Worm (Caenorhabditis elegans) whole organism, L2 larva: ENCODE measurements around the gene K11H12.5.

Experiments
- R02D3.7 ChIP-seq: fragments of 150-350 bp; optimal IDR thresholded peaks from 2 replicates; lab custom pipeline; 2014; ENCODE audit warnings: missing biosample characterization, missing genetic modification characterization
- Y55F3AM.14 ChIP-seq: fragments of 200-800 bp; sonication (Bioruptor generic); optimal IDR thresholded peaks from 2 replicates; lab custom pipeline; 2018; ENCODE audit warnings: mild to moderate bottlenecking, missing genetic modification characterization, missing compliant biosample characterization
- ZK546.5 ChIP-seq: sonication (generic microtip); optimal IDR thresholded peaks from 2 replicates; lab custom pipeline; 2017; ENCODE audit warnings: missing biosample characterization, missing genetic modification characterization
- alr-1 ChIP-seq: fragments of 150-350 bp; optimal IDR thresholded peaks from 2 replicates; lab custom pipeline; 2014; ENCODE audit warnings: missing biosample characterization, missing genetic modification characterization
- aly-2 ChIP-seq: fragments of 150-350 bp; optimal IDR thresholded peaks from 2 replicates; lab custom pipeline; 2014; ENCODE audit warnings: missing biosample characterization, missing genetic modification characterization
- ama-1 ChIP-seq: fragments of 150-350 bp; optimal IDR thresholded peaks from 2 replicates; lab custom pipeline; 2018; ENCODE audit warnings: inconsistent platforms
- crh-2 ChIP-seq: sonication (generic microtip); optimal IDR thresholded peaks from 2 replicates; lab custom pipeline; 2017; ENCODE audit warnings: missing biosample characterization, missing genetic modification characterization
- dmd-4 ChIP-seq: sonication (generic microtip); optimal IDR thresholded peaks from 2 replicates; lab custom pipeline; 2017; ENCODE audit warnings: missing biosample characterization, missing genetic modification characterization
- egl-27 ChIP-seq: sonication (generic microtip); optimal IDR thresholded peaks from 3 replicates; lab custom pipeline; 2017; ENCODE audit warnings: missing biosample characterization, missing genetic modification reagents, missing genetic modification characterization
- elt-3 ChIP-seq: sonication (generic microtip); optimal IDR thresholded peaks from 2 replicates; lab custom pipeline; 2017; ENCODE audit warnings: missing biosample characterization, missing genetic modification characterization
- fos-1 ChIP-seq: fragments of 150-350 bp; optimal IDR thresholded peaks from 2 replicates; lab custom pipeline; 2014; ENCODE audit warnings: missing biosample characterization, missing genetic modification characterization
- lin-11 ChIP-seq: fragments of 150-350 bp; sonication (generic microtip); optimal IDR thresholded peaks from 2 replicates; lab custom pipeline; 2014; ENCODE audit warnings: missing biosample characterization, missing genetic modification characterization, inconsistent platforms, mixed read lengths
- lin-39 ChIP-seq: fragments of 150-350 bp; optimal IDR thresholded peaks from 2 replicates; lab custom pipeline; 2014; ENCODE audit warnings: missing biosample characterization, missing genetic modification reagents, missing genetic modification characterization
- lsy-2 ChIP-seq, 2 experiments: fragments of 150-350 bp in 1 of 2; sonication (generic microtip) in 1 of 2; optimal IDR thresholded peaks; 2 replicates each; lab custom pipeline; 2014 to 2017; ENCODE audit warnings: missing biosample characterization in 2 of 2, missing genetic modification characterization in 2 of 2
- mab-5 ChIP-seq: fragments of 150-350 bp; optimal IDR thresholded peaks from 2 replicates; lab custom pipeline; 2014; ENCODE audit warnings: missing biosample characterization, missing genetic modification characterization
- mbf-1 ChIP-seq: sonication (generic microtip); optimal IDR thresholded peaks from 2 replicates; lab custom pipeline; 2017; ENCODE audit warnings: missing biosample characterization, missing genetic modification characterization
- mdl-1 ChIP-seq, 2 experiments: fragments of 150-350 bp in 1 of 2; sonication (generic microtip) in 1 of 2; optimal IDR thresholded peaks; 2 replicates each; lab custom pipeline; 2017; ENCODE audit warnings: missing biosample characterization in 2 of 2, missing genetic modification characterization in 2 of 2
- nhr-10 ChIP-seq: sonication (generic microtip); optimal IDR thresholded peaks from 2 replicates; lab custom pipeline; 2017; ENCODE audit warnings: missing biosample characterization, missing genetic modification characterization
- nhr-11 ChIP-seq: fragments of 150-350 bp; optimal IDR thresholded peaks from 2 replicates; lab custom pipeline; 2014; ENCODE audit warnings: missing biosample characterization, missing genetic modification characterization
- nhr-21 ChIP-seq: fragments of 150-350 bp; optimal IDR thresholded peaks from 2 replicates; lab custom pipeline; 2014; ENCODE audit warnings: missing biosample characterization, missing genetic modification characterization
- nhr-23 ChIP-seq: fragments of 150-350 bp; optimal IDR thresholded peaks from 2 replicates; lab custom pipeline; 2014; ENCODE audit warnings: missing biosample characterization, missing genetic modification reagents, missing genetic modification characterization
- nhr-25 ChIP-seq: fragments of 150-350 bp; sonication (generic microtip); optimal IDR thresholded peaks from 3 replicates; lab custom pipeline; 2014; ENCODE audit warnings: missing biosample characterization, missing genetic modification characterization
- nhr-6 ChIP-seq: fragments of 150-350 bp; optimal IDR thresholded peaks from 2 replicates; lab custom pipeline; 2014; ENCODE audit warnings: missing biosample characterization, missing genetic modification characterization
- sem-4 ChIP-seq: fragments of 150-350 bp; optimal IDR thresholded peaks from 2 replicates; lab custom pipeline; 2014; ENCODE audit warnings: missing biosample characterization, missing genetic modification reagents, missing genetic modification characterization
- skn-1 ChIP-seq: sonication (generic microtip); optimal IDR thresholded peaks from 2 replicates; lab custom pipeline; 2017; ENCODE audit warnings: missing biosample characterization, missing genetic modification characterization
- snpc-4 ChIP-seq: fragments of 150-350 bp; optimal IDR thresholded peaks from 2 replicates; lab custom pipeline; 2014; ENCODE audit warnings: missing biosample characterization, missing genetic modification characterization
- unc-39 ChIP-seq: fragments of 150-350 bp; optimal IDR thresholded peaks from 2 replicates; lab custom pipeline; 2014; ENCODE audit warnings: missing biosample characterization, missing genetic modification characterization
- unc-55 ChIP-seq: fragments of 150-350 bp; sonication (generic microtip); optimal IDR thresholded peaks from 3 replicates; lab custom pipeline; 2014; ENCODE audit warnings: missing biosample characterization, missing genetic modification reagents, missing genetic modification characterization
- unc-62 ChIP-seq: fragments of 150-350 bp; optimal IDR thresholded peaks from 2 replicates; lab custom pipeline; 2014; ENCODE audit warnings: missing biosample characterization, missing genetic modification reagents, missing genetic modification characterization
- zag-1 ChIP-seq: fragments of 150-350 bp; optimal IDR thresholded peaks from 2 replicates; lab custom pipeline; 2014; ENCODE audit warnings: missing biosample characterization, missing genetic modification characterization
- ztf-1 ChIP-seq: fragments of 200-800 bp; sonication (Bioruptor generic); conservative IDR thresholded peaks from 2 replicates; pipeline ENCODE4 v1.3.6; 2022; ENCODE audit warnings: missing genetic modification characterization, missing compliant biosample characterization
- ztf-11 ChIP-seq: sonication (generic microtip); optimal IDR thresholded peaks from 2 replicates; lab custom pipeline; 2017; ENCODE audit warnings: missing biosample characterization, missing genetic modification characterization

Gene K11H12.5

DNA sequence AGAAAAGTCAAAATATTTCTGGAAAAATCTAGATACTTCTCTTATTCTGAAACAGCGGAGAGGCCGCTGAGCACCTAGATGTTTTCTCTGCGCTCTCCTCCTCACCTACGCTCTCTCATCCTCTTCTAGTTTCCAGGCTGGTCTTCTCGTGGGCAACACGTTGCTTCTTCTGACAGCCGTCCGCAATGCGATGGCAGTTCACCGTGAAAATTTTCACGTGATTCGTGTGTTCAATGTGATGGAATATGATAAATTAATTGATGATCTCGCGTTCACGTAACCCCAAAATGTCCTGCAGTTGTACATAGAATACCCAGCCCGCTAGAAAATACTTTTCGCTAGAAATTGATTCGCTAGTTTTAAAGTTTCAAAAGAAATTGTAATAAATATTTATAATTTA lies 42.8 kb upstream of the K11H12.5 start:
- TF ChIP-seq nhr-11 (tag; lab: Kevin White, UChicago) (no peak), egl-27 (tag; lab: Kevin White, UChicago) (no peak), Y55F3AM.14 (GFP tag; lab: Kevin White, UChicago) (no peak), nhr-21 (tag; lab: Kevin White, UChicago) (no peak), lin-39 (no peak), nhr-10 (tag; lab: Kevin White, UChicago) (no peak), unc-62 (no peak), nhr-6 (tag; lab: Kevin White, UChicago) (no peak), lin-11 (tag; lab: Kevin White, UChicago) (no peak)
- TF ChIP-seq, all 48 proteins: peak for 0

DNA sequence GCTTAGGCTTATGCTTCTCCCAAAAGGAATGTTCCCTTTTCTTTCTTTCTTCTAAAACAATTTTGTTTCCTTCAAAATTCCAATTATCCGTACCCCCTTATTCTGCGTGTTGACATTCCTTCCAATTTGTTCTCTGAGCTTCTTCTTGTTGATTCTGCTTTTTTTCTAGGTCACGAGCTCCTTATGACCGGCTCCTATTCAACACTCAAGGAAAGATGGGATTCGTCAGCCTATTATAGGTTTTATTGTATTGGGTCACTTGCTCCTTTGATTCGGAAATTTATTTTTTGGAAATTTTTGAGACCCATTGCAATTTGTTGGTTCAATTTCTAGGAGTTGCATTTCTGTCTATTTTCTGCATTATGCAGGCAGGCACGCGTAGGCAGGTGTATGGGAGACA lies 37.2 kb upstream of the K11H12.5 start:
- TF ChIP-seq skn-1 (tag; lab: Kevin White, UChicago) (no peak), mbf-1 (tag; lab: Kevin White, UChicago) (no peak), unc-39 (tag; lab: Kevin White, UChicago) (no peak), lin-39 (no peak), nhr-23 (tag; lab: Kevin White, UChicago) (no peak), nhr-11 (tag; lab: Kevin White, UChicago) (no peak)

DNA sequence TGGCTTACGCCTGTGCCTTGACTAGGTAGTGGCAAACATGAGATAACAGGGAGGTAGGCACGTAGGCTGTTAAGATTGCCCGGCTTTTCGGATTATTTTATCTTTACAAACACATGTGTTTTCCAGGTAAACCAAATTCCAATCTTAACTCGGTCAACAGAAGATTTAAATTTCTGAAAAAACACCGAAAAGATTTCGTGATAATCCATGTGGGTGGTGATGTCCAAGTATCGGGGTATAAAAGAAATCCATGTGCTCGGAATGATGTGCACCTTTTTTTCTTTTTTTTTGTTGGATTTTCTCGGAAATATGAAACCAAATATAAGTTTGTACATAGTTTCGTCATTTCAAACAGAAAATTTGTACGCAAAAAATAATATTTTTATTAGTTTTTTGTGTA lies 32.9 kb upstream of the K11H12.5 start:
- TF ChIP-seq crh-2 (tag; lab: Kevin White, UChicago): no peak
- TF ChIP-seq, all 48 proteins: peak for 0

DNA sequence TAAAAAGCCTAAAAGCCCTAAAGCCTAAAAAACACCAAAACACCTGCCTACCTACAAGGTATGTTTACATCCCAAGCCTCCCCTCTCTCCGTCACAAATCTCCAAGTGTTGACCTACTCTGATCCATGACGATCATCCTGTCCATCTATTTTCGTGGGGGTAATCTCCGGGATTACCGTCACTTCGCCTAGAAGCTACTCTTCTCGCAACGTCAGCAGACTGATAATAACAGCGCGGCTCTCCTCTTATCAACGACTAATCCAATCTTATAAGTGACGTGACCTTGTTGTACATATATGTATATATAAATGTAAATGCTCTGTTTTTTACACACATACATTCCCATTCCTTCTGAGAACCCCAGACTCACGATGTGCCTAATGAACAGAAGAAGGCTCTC lies 28.0 kb upstream of the K11H12.5 start:
- TF ChIP-seq sem-4 (tag; lab: Kevin White, UChicago): no peak
- no peak for TF ChIP-seq nhr-10 (tag; lab: Kevin White, UChicago)
- TF ChIP-seq ama-1: no peak
- TF ChIP-seq lin-39: no peak
- TF ChIP-seq nhr-25 (tag; lab: Kevin White, UChicago): no peak
- TF ChIP-seq fos-1 (tag; lab: Kevin White, UChicago): no peak
- TF ChIP-seq zag-1 (tag; lab: Kevin White, UChicago): no peak
- TF ChIP-seq unc-55 (GFP tag; lab: Kevin White, UChicago): no peak
- no peak for TF ChIP-seq aly-2 (tag; lab: Kevin White, UChicago)
- no peak for TF ChIP-seq ZK546.5 (tag; lab: Kevin White, UChicago)
- TF ChIP-seq ztf-1: no peak
- TF ChIP-seq, all 48 proteins: peak for 0

- no peak for TF ChIP-seq R02D3.7 (tag; lab: Kevin White, UChicago)
- TF ChIP-seq alr-1 (tag; lab: Kevin White, UChicago): no peak
- TF ChIP-seq crh-2 (tag; lab: Kevin White, UChicago): no peak
- TF ChIP-seq aly-2 (tag; lab: Kevin White, UChicago): no peak
- TF ChIP-seq ama-1: no peak
- TF ChIP-seq mab-5 (tag; lab: Kevin White, UChicago): no peak
- no peak for TF ChIP-seq nhr-23 (tag; lab: Kevin White, UChicago)
- no peak for TF ChIP-seq nhr-10 (tag; lab: Kevin White, UChicago)
- TF ChIP-seq nhr-11 (tag; lab: Kevin White, UChicago): no peak
- TF ChIP-seq zag-1 (tag; lab: Kevin White, UChicago): no peak
- no peak for TF ChIP-seq ztf-11 (tag; lab: Kevin White, UChicago)
- TF ChIP-seq lin-39: no peak
- TF ChIP-seq snpc-4: no peak
- TF ChIP-seq mbf-1 (tag; lab: Kevin White, UChicago): no peak
- no peak for TF ChIP-seq lin-11 (tag; lab: Kevin White, UChicago)
- no peak for TF ChIP-seq mdl-1 (tag; optimal IDR thresholded peaks at IDR 0.05; lab: Kevin White, UChicago)
- TF ChIP-seq lsy-2 (tag; optimal IDR thresholded peaks at IDR 0.05; lab: Kevin White, UChicago): no peak
- no peak for TF ChIP-seq dmd-4 (tag; lab: Kevin White, UChicago)
- no peak for TF ChIP-seq elt-3 (tag; lab: Kevin White, UChicago)
These were observed 27.0 kb upstream of the K11H12.5 start, which contains the start of gene K11H12.9 for ce11 chrIV:649365-649764. TSS of gene K11H12.9 (plus strand) at chrIV:649665.
